Fruit fly (Drosophila melanogaster) whole organism, embryonic: ENCODE measurements around the gene CG42784.
A peak's percentile ranks its signal among the peaks of the same experiment; 100 is the strongest.

Experiments
- C15 ChIP-seq: fragments of 200-800 bp; sonication (Bioruptor generic); IDR thresholded peaks from 3 replicates; pipeline ENCODE4 v1.3.6; 2022; ENCODE audit warnings: missing biosample characterization, missing genetic modification characterization
- CG10565 ChIP-seq: fragments of 200-800 bp; sonication (Bioruptor generic); optimal IDR thresholded peaks from 3 replicates; lab custom pipeline; 2016; ENCODE audit warnings: missing biosample characterization, mild to moderate bottlenecking, missing genetic modification characterization
- CG12155 ChIP-seq: fragments of 200-800 bp; sonication (Bioruptor generic); optimal IDR thresholded peaks from 3 replicates; lab custom pipeline; 2016; ENCODE audit warnings: missing biosample characterization, missing genetic modification characterization
- CG12391 ChIP-seq: fragments of 200-800 bp; sonication (Bioruptor generic); optimal IDR thresholded peaks from 3 replicates; lab custom pipeline; 2018; ENCODE audit warnings: missing biosample characterization, mild to moderate bottlenecking, missing genetic modification characterization, moderate library complexity
- CG14667 ChIP-seq: fragments of 200-800 bp; sonication (Bioruptor generic); IDR thresholded peaks from 2 replicates; pipeline ENCODE4 v1.3.6; 2022; ENCODE audit warnings: missing biosample characterization, missing genetic modification characterization
- CG18262 ChIP-seq: fragments of 200-800 bp; optimal IDR thresholded peaks from 3 replicates; lab custom pipeline; 2019; ENCODE audit warnings: missing biosample characterization, mild to moderate bottlenecking, missing genetic modification characterization, moderate library complexity
- CG42726 ChIP-seq: fragments of 200-800 bp; sonication (Bioruptor generic); IDR thresholded peaks from 2 replicates; pipeline ENCODE4 v1.3.6; 2022; ENCODE audit warnings: missing biosample characterization, missing genetic modification characterization; ENCODE audit not compliant: partially characterized antibody
- CG4424 ChIP-seq: fragments of 200-800 bp; sonication (Bioruptor generic); optimal IDR thresholded peaks from 3 replicates; lab custom pipeline; 2016; ENCODE audit warnings: missing biosample characterization, missing genetic modification characterization
- CG6854 ChIP-seq: fragments of 200-800 bp; sonication (Bioruptor generic); optimal IDR thresholded peaks from 3 replicates; lab custom pipeline; 2017; ENCODE audit warnings: missing biosample characterization, mild to moderate bottlenecking, missing genetic modification characterization
- CG9932 ChIP-seq: fragments of 200-800 bp; sonication (Bioruptor generic); IDR thresholded peaks from 2 replicates; pipeline ENCODE4 v1.3.6; 2022; ENCODE audit warnings: missing biosample characterization, missing genetic modification characterization
- Dad ChIP-seq: fragments of 200-800 bp; sonication (Bioruptor generic); optimal IDR thresholded peaks from 3 replicates; lab custom pipeline; 2016; ENCODE audit warnings: missing biosample characterization, missing genetic modification characterization
- Doc3 ChIP-seq: fragments of 200-800 bp; sonication (Bioruptor generic); IDR thresholded peaks from 3 replicates; pipeline ENCODE4 v1.3.6; 2022; ENCODE audit warnings: missing biosample characterization, missing genetic modification characterization; ENCODE audit not compliant: partially characterized antibody
- Drgx ChIP-seq: fragments of 200-800 bp; sonication (Bioruptor generic); IDR thresholded peaks from 2 replicates; pipeline ENCODE4 v1.3.6; 2022; ENCODE audit warnings: missing biosample characterization, missing genetic modification characterization
- ERR ChIP-seq: fragments of 200-800 bp; sonication (Bioruptor generic); optimal IDR thresholded peaks from 2 replicates; lab custom pipeline; 2016; ENCODE audit warnings: missing biosample characterization, missing genetic modification characterization
- Eip74EF ChIP-seq, 2 experiments: fragments of 200-800 bp in 1 of 2; fragments of >200 bp in 1 of 2; sonication (Bioruptor generic) in 1 of 2; optimal IDR thresholded peaks; 2 replicates each; lab custom pipeline; 2017 to 2019; ENCODE audit warnings: missing biosample characterization in 2 of 2, missing genetic modification characterization in 2 of 2, mild to moderate bottlenecking in 1 of 2, moderate library complexity in 1 of 2
- HLH54F ChIP-seq: fragments of 200-800 bp; sonication (Bioruptor generic); optimal IDR thresholded peaks from 3 replicates; lab custom pipeline; 2016; ENCODE audit warnings: missing biosample characterization, missing genetic modification characterization
- HmgD ChIP-seq: fragments of 200-800 bp; sonication (Bioruptor generic); optimal IDR thresholded peaks from 3 replicates; lab custom pipeline; 2016; ENCODE audit warnings: missing biosample characterization, missing genetic modification characterization
- NK7.1 ChIP-seq: fragments of 200-800 bp; sonication (Bioruptor generic); optimal IDR thresholded peaks from 3 replicates; lab custom pipeline; 2016; ENCODE audit warnings: missing biosample characterization, missing genetic modification characterization
- Oaz ChIP-seq: fragments of 200-800 bp; sonication (Bioruptor generic); IDR thresholded peaks from 2 replicates; pipeline ENCODE4 v1.3.6; 2022; ENCODE audit warnings: missing biosample characterization, missing genetic modification characterization
- Ptx1 ChIP-seq: fragments of 200-800 bp; sonication (Bioruptor generic); IDR thresholded peaks from 2 replicates; pipeline ENCODE4 v1.3.6; 2022; ENCODE audit warnings: missing biosample characterization, missing genetic modification characterization
- Ravus ChIP-seq: fragments of 200-800 bp; sonication (Bioruptor generic); IDR thresholded peaks from 2 replicates; pipeline ENCODE4 v1.3.6; 2022; ENCODE audit warnings: missing biosample characterization, missing genetic modification characterization
- Scr ChIP-seq: fragments of 200-800 bp; sonication (Bioruptor generic); IDR thresholded peaks from 2 replicates; pipeline ENCODE4 v1.3.6; 2022; ENCODE audit warnings: missing biosample characterization, missing genetic modification characterization; ENCODE audit not compliant: partially characterized antibody
- Taf1 ChIP-seq: fragments of 200-800 bp; sonication (Bioruptor generic); IDR thresholded peaks from 2 replicates; pipeline ENCODE4 v1.3.6; 2022; ENCODE audit warnings: missing biosample characterization, missing genetic modification characterization
- Trl ChIP-seq, 3 experiments: fragments of >200 bp in 2 of 3; fragments of 200-800 bp in 1 of 3; sonication (Bioruptor generic) in 1 of 3; optimal IDR thresholded peaks; 2 replicates in 1 of 3; 3 replicates in 2 of 3; lab custom pipeline; 2016 to 2017; ENCODE audit warnings: missing biosample characterization in 1 of 3, missing genetic modification characterization in 1 of 3
- Vsx1 ChIP-seq: fragments of 200-800 bp; sonication (Bioruptor generic); optimal IDR thresholded peaks from 2 replicates; lab custom pipeline; 2017; ENCODE audit warnings: missing biosample characterization, mild to moderate bottlenecking, missing genetic modification characterization, missing genetic modification reagents
- abd-A ChIP-seq: fragments of 200-800 bp; sonication (Bioruptor generic); optimal IDR thresholded peaks from 3 replicates; lab custom pipeline; 2019; ENCODE audit warnings: missing biosample characterization, mild to moderate bottlenecking, missing genetic modification characterization, moderate library complexity
- al ChIP-seq: fragments of 200-800 bp; sonication (Bioruptor generic); IDR thresholded peaks from 2 replicates; pipeline ENCODE4 v1.3.6; 2022; ENCODE audit warnings: missing biosample characterization, missing genetic modification characterization
- ap ChIP-seq: fragments of 200-800 bp; sonication (Bioruptor generic); IDR thresholded peaks from 2 replicates; pipeline ENCODE4 v1.3.6; 2022; ENCODE audit warnings: missing biosample characterization, missing genetic modification characterization
- bab2 ChIP-seq: fragments of 200-800 bp; sonication (Bioruptor generic); optimal IDR thresholded peaks from 2 replicates; lab custom pipeline; 2016; ENCODE audit warnings: missing biosample characterization, missing genetic modification characterization
- bbx ChIP-seq: fragments of 200-800 bp; sonication (Bioruptor generic); IDR thresholded peaks from 2 replicates; pipeline ENCODE4 v1.3.6; 2022; ENCODE audit warnings: missing biosample characterization, missing genetic modification characterization; ENCODE audit not compliant: partially characterized antibody
- chm ChIP-seq: fragments of 200-800 bp; sonication (Bioruptor generic); IDR thresholded peaks from 2 replicates; pipeline ENCODE4 v1.3.6; 2022; ENCODE audit warnings: missing biosample characterization, missing genetic modification characterization
- dan ChIP-seq: fragments of 200-800 bp; sonication (Bioruptor generic); IDR thresholded peaks from 2 replicates; pipeline ENCODE4 v1.3.6; 2022; ENCODE audit warnings: missing biosample characterization, missing genetic modification characterization
- dmrt11E ChIP-seq: fragments of 200-800 bp; sonication (Bioruptor generic); optimal IDR thresholded peaks from 3 replicates; lab custom pipeline; 2018; ENCODE audit warnings: missing biosample characterization, mild to moderate bottlenecking, missing genetic modification characterization, moderate library complexity
- ems ChIP-seq: fragments of 200-800 bp; sonication (Bioruptor generic); optimal IDR thresholded peaks from 3 replicates; lab custom pipeline; 2016; ENCODE audit warnings: missing biosample characterization, missing genetic modification characterization
- esg ChIP-seq: fragments of 200-800 bp; sonication (Bioruptor generic); conservative IDR thresholded peaks from 2 replicates; pipeline ENCODE4 v1.3.6; 2022; ENCODE audit warnings: missing biosample characterization, missing genetic modification characterization
- gem ChIP-seq: fragments of 200-800 bp; sonication (Bioruptor generic); optimal IDR thresholded peaks from 2 replicates; lab custom pipeline; 2019; ENCODE audit warnings: missing biosample characterization, mild to moderate bottlenecking, missing genetic modification characterization, moderate library complexity
- grau ChIP-seq: fragments of 200-800 bp; optimal IDR thresholded peaks from 3 replicates; lab custom pipeline; 2019; ENCODE audit warnings: missing biosample characterization, mild to moderate bottlenecking, missing genetic modification characterization, moderate library complexity
- h ChIP-seq: fragments of >200 bp; optimal IDR thresholded peaks from 2 replicates; lab custom pipeline; 2017
- her ChIP-seq: fragments of 200-800 bp; sonication (Bioruptor generic); optimal IDR thresholded peaks from 2 replicates; lab custom pipeline; 2016; ENCODE audit warnings: missing biosample characterization, missing genetic modification characterization
- inv ChIP-seq: fragments of 200-800 bp; sonication (Bioruptor generic); IDR thresholded peaks from 2 replicates; pipeline ENCODE4 v1.3.6; 2022; ENCODE audit warnings: missing biosample characterization, missing genetic modification characterization; ENCODE audit not compliant: partially characterized antibody
- maf-S ChIP-seq: fragments of 200-800 bp; sonication (Bioruptor generic); optimal IDR thresholded peaks from 2 replicates; lab custom pipeline; 2016; ENCODE audit warnings: missing biosample characterization, missing genetic modification characterization
- phol ChIP-seq: fragments of 200-800 bp; sonication (Bioruptor generic); optimal IDR thresholded peaks from 3 replicates; lab custom pipeline; 2018; ENCODE audit warnings: missing biosample characterization, mild to moderate bottlenecking, missing genetic modification characterization, moderate library complexity
- pnt ChIP-seq: fragments of 200-800 bp; sonication (Bioruptor generic); optimal IDR thresholded peaks from 3 replicates; lab custom pipeline; 2016; ENCODE audit warnings: missing biosample characterization, missing genetic modification characterization
- repo ChIP-seq: fragments of 200-800 bp; sonication (Bioruptor generic); optimal IDR thresholded peaks from 2 replicates; lab custom pipeline; 2016; ENCODE audit warnings: missing biosample characterization, missing genetic modification characterization
- so ChIP-seq: fragments of 200-800 bp; sonication (Bioruptor generic); IDR thresholded peaks from 3 replicates; pipeline ENCODE4 v1.3.6; 2022; ENCODE audit warnings: missing biosample characterization, missing genetic modification characterization
- trh ChIP-seq: fragments of 200-800 bp; sonication (Bioruptor generic); optimal IDR thresholded peaks from 2 replicates; lab custom pipeline; 2016; ENCODE audit warnings: missing biosample characterization, missing genetic modification characterization
- vfl ChIP-seq: fragments of 200-800 bp; sonication (Bioruptor generic); optimal IDR thresholded peaks from 2 replicates; lab custom pipeline; 2016; ENCODE audit warnings: missing biosample characterization, missing genetic modification characterization
- zen ChIP-seq: fragments of 200-800 bp; sonication (Bioruptor generic); optimal IDR thresholded peaks from 3 replicates; lab custom pipeline; 2018; ENCODE audit warnings: missing biosample characterization, mild to moderate bottlenecking, missing genetic modification characterization, moderate library complexity

CG42784 gene

DNA sequence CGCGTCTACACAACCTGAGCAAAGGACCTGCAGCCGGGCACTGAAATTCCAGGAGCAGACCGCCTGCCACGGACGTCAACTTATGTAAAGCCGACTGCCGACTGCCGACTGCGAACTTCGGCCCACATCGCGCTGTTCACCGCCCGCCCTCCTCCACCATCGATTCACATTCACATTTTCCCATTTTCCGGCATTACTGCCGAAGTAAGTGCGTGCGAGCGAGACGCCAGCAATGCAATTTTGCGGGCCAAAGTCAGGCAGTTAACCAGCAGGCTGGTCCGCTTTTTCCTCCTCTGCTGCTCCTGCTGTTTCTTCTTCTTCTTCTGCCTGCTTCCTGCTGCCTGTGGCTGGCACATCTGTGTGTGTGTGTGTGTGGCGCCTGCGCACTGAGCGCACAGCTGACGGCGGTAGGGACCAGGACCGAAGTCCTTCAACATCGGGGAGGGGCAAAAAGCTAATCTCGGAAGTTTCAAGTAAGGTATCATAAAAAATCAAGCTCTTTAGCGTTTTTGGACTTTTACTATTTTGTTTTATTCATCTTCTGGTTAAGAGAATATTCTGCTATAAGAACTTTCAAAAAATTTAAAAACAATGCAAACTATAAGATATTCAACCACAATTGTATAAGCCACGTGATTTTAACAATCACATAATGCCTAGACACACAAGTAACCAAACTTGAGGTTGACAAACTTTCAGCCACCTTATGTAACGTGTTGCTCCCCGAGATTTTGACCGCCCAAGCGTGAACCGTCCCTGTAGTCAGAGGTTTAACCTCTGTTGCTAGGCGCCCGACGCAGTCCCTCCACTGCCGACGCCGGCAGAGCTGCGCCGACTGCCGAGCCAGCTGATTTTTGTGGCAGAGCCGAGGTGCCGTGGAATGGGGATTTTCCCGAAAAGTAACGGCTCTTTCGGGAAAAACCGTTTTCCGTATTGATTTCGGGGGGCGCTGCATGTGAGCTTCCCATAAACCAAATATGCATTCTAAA lies 132.8 kb downstream of the CG42784 start (continued):
- 0 out of 2 replicates have a peak, but pooled peaks have one; percentile 12 for TF ChIP-seq Drgx (GFP tag; lab: Robert Waterston, UW)
- TF ChIP-seq CG14667: no peak
- TF ChIP-seq h: no peak
- TF ChIP-seq gem (tag; lab: Kevin White, UChicago): peak; percentile 70
- peak; percentile 13 for TF ChIP-seq ERR
- peak; percentile 40 for TF ChIP-seq CG4424 (GFP tag; lab: Kevin White, UChicago)
- TF ChIP-seq esg: peak; percentile 32; the same call in 1 of the 2 replicates
- TF ChIP-seq dmrt11E: peak; percentile 58
- TF ChIP-seq CG6854: no peak
- TF ChIP-seq bab2 (GFP tag; lab: Kevin White, UChicago): peak; percentile 42
- TF ChIP-seq CG12391 (tag; lab: Kevin White, UChicago): peak; percentile 45
- peak; percentile 41 for TF ChIP-seq HLH54F (GFP tag; lab: Kevin White, UChicago)
- TF ChIP-seq vfl (GFP tag; lab: Kevin White, UChicago): peak; percentile 29
- TF ChIP-seq NK7.1 (GFP tag; lab: Kevin White, UChicago): no peak
- peak; percentile 26 for TF ChIP-seq CG12155 (GFP tag; lab: Kevin White, UChicago)
- TF ChIP-seq CG18262: peak; percentile 69
- no peak for TF ChIP-seq trh (GFP tag; lab: Kevin White, UChicago)
- TF ChIP-seq dan: no peak
- TF ChIP-seq her (GFP tag; lab: Kevin White, UChicago): no peak
- TF ChIP-seq zen (tag; lab: Kevin White, UChicago): peak; percentile 61
- no peak for TF ChIP-seq Vsx1 (GFP tag; lab: Kevin White, UChicago)
- TF ChIP-seq Eip74EF (GFP tag; optimal IDR thresholded peaks at IDR 0.05; lab: Kevin White, UChicago): no peak
- peak; percentile 28 for TF ChIP-seq Ptx1
- no peak for TF ChIP-seq ap
- TF ChIP-seq ems (GFP tag; lab: Kevin White, UChicago): peak; percentile 18
- TF ChIP-seq Trl (optimal IDR thresholded peaks at IDR 0.05; lab: Kevin White, UChicago): no peak
- peak; percentile 33 for TF ChIP-seq Trl (GFP tag; optimal IDR thresholded peaks at IDR 0.05; lab: Kevin White, UChicago)
- TF ChIP-seq CG10565 (GFP tag; lab: Kevin White, UChicago): no peak
- TF ChIP-seq repo: peak; percentile 1
- no peak for TF ChIP-seq HmgD
- peak; percentile 92 for TF ChIP-seq abd-A
- TF ChIP-seq phol (tag; lab: Kevin White, UChicago): peak; percentile 49
- TF ChIP-seq C15 (GFP tag; lab: Robert Waterston, UW): no peak
- TF ChIP-seq chm (GFP tag; lab: Robert Waterston, UW): no peak
- TF ChIP-seq pnt: peak; percentile 28
- TF ChIP-seq maf-S (GFP tag; lab: Kevin White, UChicago): peak; percentile 54
- TF ChIP-seq Ravus (GFP tag; lab: Robert Waterston, UW): no peak
- TF ChIP-seq so: 0 out of 3 replicates have a peak, but pooled peaks have one; percentile 52
- no peak for TF ChIP-seq Doc3 (GFP tag; lab: Robert Waterston, UW)
- TF ChIP-seq inv (GFP tag; lab: Robert Waterston, UW): no peak; the same call in 1 of the 2 replicates
- no peak for TF ChIP-seq Taf1 (GFP tag; lab: Robert Waterston, UW)
- TF ChIP-seq Oaz (GFP tag; lab: Robert Waterston, UW): no peak
- peak; percentile 64 for TF ChIP-seq grau (tag; lab: Kevin White, UChicago)
- TF ChIP-seq Dad (GFP tag; lab: Kevin White, UChicago): peak; percentile 5
- 0 out of 2 replicates have a peak, but pooled peaks have one; percentile 38 for TF ChIP-seq bbx
- TF ChIP-seq CG42726 (GFP tag; lab: Robert Waterston, UW): 0 out of 2 replicates have a peak, but pooled peaks have one; percentile 4
- TF ChIP-seq CG9932 (GFP tag; lab: Robert Waterston, UW): peak; percentile 53
- TF ChIP-seq al (GFP tag; lab: Robert Waterston, UW): no peak
- TF ChIP-seq Scr: no peak
